Worm (Caenorhabditis elegans) whole organism, L3 larva: ENCODE measurements around the gene F07H5.10.

Experiments
- mdl-1 ChIP-seq: fragments of 150-350 bp; optimal IDR thresholded peaks from 2 replicates; lab custom pipeline; 2014; ENCODE audit warnings: missing biosample characterization, missing genetic modification characterization
- unc-39 ChIP-seq: sonication (generic microtip); optimal IDR thresholded peaks from 4 replicates; lab custom pipeline; 2017; ENCODE audit warnings: missing biosample characterization, missing genetic modification characterization

ce11 chrII:8783451-8783967 lies 24.9 kb downstream of the F07H5.10 start, which contains the start of gene sgn-1:
- no peak for TF ChIP-seq mdl-1
- TF ChIP-seq unc-39 (tag; lab: Kevin White, UChicago) = no peak
